Worm (Caenorhabditis elegans) whole organism, early embryonic: ENCODE results near the gene Y17G7B.23.

Experiments used
- B0310.2 ChIP-seq: sonication (generic microtip); optimal IDR thresholded peaks from 2 replicates; lab custom pipeline; 2016; ENCODE audit warnings: mild to moderate bottlenecking, missing genetic modification characterization, missing compliant biosample characterization
- F13C5.2 ChIP-seq: sonication (generic microtip); optimal IDR thresholded peaks from 2 replicates; lab custom pipeline; 2017; ENCODE audit warnings: mild to moderate bottlenecking, missing genetic modification characterization, inconsistent platforms, missing compliant biosample characterization
- aly-1 ChIP-seq: sonication (generic microtip); optimal IDR thresholded peaks from 2 replicates; lab custom pipeline; 2016; ENCODE audit warnings: missing genetic modification characterization, missing compliant biosample characterization
- ama-1 ChIP-seq: fragments of 150-350 bp; optimal IDR thresholded peaks from 2 replicates; lab custom pipeline; 2014
- ceh-13 ChIP-seq: fragments of 200-800 bp; sonication (Bioruptor generic); optimal IDR thresholded peaks from 2 replicates; lab custom pipeline; 2018; ENCODE audit warnings: mild to moderate bottlenecking, missing genetic modification characterization, missing compliant biosample characterization
- ceh-36 ChIP-seq: sonication (generic microtip); optimal IDR thresholded peaks from 2 replicates; lab custom pipeline; 2016; ENCODE audit warnings: missing genetic modification characterization, inconsistent platforms, missing compliant biosample characterization
- ets-7 ChIP-seq: sonication (generic microtip); optimal IDR thresholded peaks from 2 replicates; lab custom pipeline; 2016; ENCODE audit warnings: missing genotype, missing genetic modification characterization, missing compliant biosample characterization
- flt-1 ChIP-seq: fragments of 200-800 bp; sonication (Bioruptor generic); IDR thresholded peaks from 2 replicates; pipeline ENCODE4 v1.3.6; 2022; ENCODE audit warnings: missing genetic modification characterization, missing compliant biosample characterization
- hmbx-1 ChIP-seq: sonication (generic microtip); optimal IDR thresholded peaks from 2 replicates; lab custom pipeline; 2016; ENCODE audit warnings: mild to moderate bottlenecking, missing genetic modification characterization, missing compliant biosample characterization
- hmg-4 ChIP-seq: fragments of 200-800 bp; sonication (Bioruptor generic); optimal IDR thresholded peaks from 2 replicates; lab custom pipeline; 2018; ENCODE audit warnings: mild to moderate bottlenecking, missing genetic modification characterization, missing compliant biosample characterization
- hnd-1 ChIP-seq: sonication (generic microtip); optimal IDR thresholded peaks from 2 replicates; lab custom pipeline; 2016; ENCODE audit warnings: missing genetic modification characterization, missing compliant biosample characterization
- pes-1 ChIP-seq: fragments of 200-800 bp; sonication (Bioruptor generic); IDR thresholded peaks from 2 replicates; pipeline ENCODE4 v1.3.6; 2022; ENCODE audit warnings: missing genetic modification reagents, missing genetic modification characterization, missing compliant biosample characterization
- scrt-1 ChIP-seq: fragments of 200-800 bp; sonication (Bioruptor generic); IDR thresholded peaks from 2 replicates; pipeline ENCODE4 v1.3.6; 2022; ENCODE audit warnings: missing genetic modification characterization, missing compliant biosample characterization
- sea-1 ChIP-seq: fragments of 200-800 bp; sonication (Bioruptor generic); conservative IDR thresholded peaks from 2 replicates; pipeline ENCODE4 v1.3.6; 2022; ENCODE audit warnings: missing genetic modification characterization, missing compliant biosample characterization
- tbx-11 ChIP-seq: fragments of 200-800 bp; sonication (Bioruptor generic); IDR thresholded peaks from 2 replicates; pipeline ENCODE4 v1.3.6; 2022; ENCODE audit warnings: missing genetic modification characterization, missing compliant biosample characterization
- tbx-37 ChIP-seq: fragments of 200-800 bp; sonication (Bioruptor generic); conservative IDR thresholded peaks from 2 replicates; pipeline ENCODE4 v1.3.6; 2022; ENCODE audit warnings: missing genetic modification reagents, missing genetic modification characterization, missing compliant biosample characterization
- tra-4 ChIP-seq: sonication (generic microtip); optimal IDR thresholded peaks from 2 replicates; lab custom pipeline; 2017; ENCODE audit warnings: missing genetic modification characterization, missing compliant biosample characterization

Y17G7B.23 gene

ce11 chrII:11962083-11962482 lies 36.9 kb upstream of the Y17G7B.23 start, which contains the start of the genes W03C9.1 and W03C9.2:
Gene W03C9.1, minus strand, starts transcription at chrII:11962128.
Gene W03C9.2, plus strand, starts transcription at chrII:11962368.
- TF ChIP-seq tbx-11 (no peak), pes-1 (GFP tag; lab: Robert Waterston, UW) (no peak), hmbx-1 (tag; lab: Kevin White, UChicago) (no peak), ceh-13 (GFP tag; lab: Kevin White, UChicago) (no peak), ama-1 (lab: Kevin White, UChicago) (no peak), ets-7 (tag; lab: Kevin White, UChicago) (no peak), ceh-36 (tag; lab: Kevin White, UChicago) (no peak), scrt-1 (GFP tag; lab: Robert Waterston, UW) (no peak), F13C5.2 (tag; lab: Kevin White, UChicago) (no peak), hnd-1 (tag; lab: Kevin White, UChicago) (no peak), aly-1 (tag; lab: Kevin White, UChicago) (no peak), sea-1 (GFP tag; lab: Robert Waterston, UW) (no peak), B0310.2 (tag; lab: Kevin White, UChicago) (no peak)

ce11 chrII:11963132-11963630 lies 35.8 kb upstream of the Y17G7B.23 start:
- TF ChIP-seq sea-1 (GFP tag; lab: Robert Waterston, UW) (no peak), scrt-1 (GFP tag; lab: Robert Waterston, UW) (no peak), hnd-1 (tag; lab: Kevin White, UChicago) (no peak), ets-7 (tag; lab: Kevin White, UChicago) (no peak), ceh-13 (GFP tag; lab: Kevin White, UChicago) (no peak), tra-4 (no peak), tbx-11 (no peak)

DNA sequence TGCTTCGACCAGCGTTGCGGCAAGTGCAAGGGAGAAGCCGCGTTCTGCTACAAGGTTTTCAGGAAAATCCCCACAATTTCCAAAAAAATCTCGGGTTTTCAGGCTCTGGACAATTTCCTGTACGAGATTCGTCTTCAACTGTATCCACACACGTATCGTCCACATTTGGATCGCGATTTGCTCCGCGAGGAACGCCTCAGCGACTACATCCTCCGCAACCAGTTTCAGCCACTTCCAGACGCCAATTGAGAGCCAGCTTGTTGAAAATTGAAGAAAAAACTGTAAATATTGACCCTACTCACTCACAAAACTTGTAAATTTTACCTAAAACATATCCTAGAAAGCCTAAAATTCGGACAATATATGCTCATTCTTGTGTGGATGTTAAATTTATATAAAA lies 34.2 kb upstream of the Y17G7B.23 start:
- no peak for TF ChIP-seq ets-7 (tag; lab: Kevin White, UChicago)
- TF ChIP-seq F13C5.2 (tag; lab: Kevin White, UChicago): no peak
- TF ChIP-seq hmg-4 (GFP tag; lab: Kevin White, UChicago): no peak
- no peak for TF ChIP-seq pes-1 (GFP tag; lab: Robert Waterston, UW)
- TF ChIP-seq scrt-1 (GFP tag; lab: Robert Waterston, UW): no peak
- no peak for TF ChIP-seq flt-1 (GFP tag; lab: Robert Waterston, UW)
- TF ChIP-seq ceh-36 (tag; lab: Kevin White, UChicago): no peak
- TF ChIP-seq ama-1 (lab: Kevin White, UChicago): no peak
- TF ChIP-seq tbx-11: no peak
- TF ChIP-seq hnd-1 (tag; lab: Kevin White, UChicago): no peak
- TF ChIP-seq ceh-13 (GFP tag; lab: Kevin White, UChicago): no peak
- no peak for TF ChIP-seq aly-1 (tag; lab: Kevin White, UChicago)
- no peak for TF ChIP-seq tra-4
- no peak for TF ChIP-seq sea-1 (GFP tag; lab: Robert Waterston, UW)
- TF ChIP-seq B0310.2 (tag; lab: Kevin White, UChicago): no peak
- TF ChIP-seq tbx-37 (GFP tag; lab: Robert Waterston, UW): no peak

DNA sequence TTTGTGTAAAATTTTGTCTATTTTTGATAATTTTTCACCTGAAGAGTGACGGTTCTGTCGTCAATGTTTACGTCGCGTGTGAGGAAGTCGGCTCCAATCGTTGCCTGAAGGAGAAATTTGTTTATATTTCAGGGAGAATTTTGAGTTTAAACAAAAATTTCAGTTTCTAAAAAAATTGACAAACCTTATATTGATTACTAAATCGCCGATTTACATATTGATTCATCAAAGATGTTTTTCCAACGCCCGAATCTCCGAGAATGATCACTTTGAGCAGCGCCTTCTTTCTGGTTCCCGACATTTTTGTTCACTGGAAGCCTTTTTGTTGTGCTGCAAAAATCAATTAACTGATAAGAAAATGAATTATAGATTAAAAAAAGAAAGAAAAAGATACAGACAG lies 32.4 kb upstream of the Y17G7B.23 start, which contains the start of gene rab-7:
Gene rab-7 (minus strand): TSS at position 330 of the 400 bp plus-strand sequence.
- TF ChIP-seq ceh-36 (tag; lab: Kevin White, UChicago) (no peak), hmbx-1 (tag; lab: Kevin White, UChicago) (no peak), tbx-37 (GFP tag; lab: Robert Waterston, UW) (no peak), ets-7 (tag; lab: Kevin White, UChicago) (no peak), F13C5.2 (tag; lab: Kevin White, UChicago) (no peak), tra-4 (no peak), hmg-4 (GFP tag; lab: Kevin White, UChicago) (no peak), scrt-1 (GFP tag; lab: Robert Waterston, UW) (no peak), aly-1 (tag; lab: Kevin White, UChicago) (no peak), pes-1 (GFP tag; lab: Robert Waterston, UW) (no peak), tbx-11 (no peak), B0310.2 (tag; lab: Kevin White, UChicago) (no peak), ceh-13 (GFP tag; lab: Kevin White, UChicago) (no peak), ama-1 (lab: Kevin White, UChicago) (no peak), flt-1 (GFP tag; lab: Robert Waterston, UW) (no peak), sea-1 (GFP tag; lab: Robert Waterston, UW) (no peak), hnd-1 (tag; lab: Kevin White, UChicago) (no peak)

DNA sequence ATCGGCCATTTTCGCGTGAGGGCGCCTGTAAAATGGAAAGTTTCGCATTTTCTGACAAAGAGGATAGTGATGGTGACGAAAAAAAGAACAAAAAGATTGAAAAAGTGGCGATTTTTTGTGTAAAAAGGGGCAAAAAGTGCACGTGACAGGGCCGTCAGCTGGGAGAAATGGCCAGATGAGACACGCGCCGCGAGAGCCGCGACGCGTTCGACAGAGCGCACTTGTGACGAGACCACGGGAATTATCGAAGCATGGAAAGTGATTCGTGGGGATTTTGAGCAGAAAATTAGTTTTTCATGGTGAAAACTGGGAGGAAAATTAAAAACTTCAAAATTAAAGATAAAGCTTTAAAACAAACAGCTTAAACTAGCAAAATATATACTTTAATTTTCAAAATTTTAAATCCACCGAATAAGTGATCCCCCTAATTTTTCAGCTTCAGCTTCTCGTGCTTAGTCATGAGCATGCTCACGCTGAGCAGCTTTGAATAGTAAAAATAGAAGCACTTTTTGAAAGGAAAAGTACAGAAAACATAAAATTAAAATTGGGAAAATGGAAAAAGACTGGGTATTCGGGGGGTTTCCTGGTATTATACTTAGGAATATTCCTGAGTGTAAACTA lies 31.4 kb upstream of the Y17G7B.23 start, which contains the start of gene W03C9.5:
Gene W03C9.5 (minus strand): TSS at position 38 of the 621 bp plus-strand sequence.
- TF ChIP-seq tra-4 (peak; percentile 62), ama-1 (lab: Kevin White, UChicago) (no peak), hnd-1 (tag; lab: Kevin White, UChicago) (peak; percentile 54), hmbx-1 (tag; lab: Kevin White, UChicago) (peak; percentile 36), flt-1 (GFP tag; lab: Robert Waterston, UW) (peak; percentile 53), scrt-1 (GFP tag; lab: Robert Waterston, UW) (peak; percentile 59; the same call in 1 of the 2 replicates), sea-1 (GFP tag; lab: Robert Waterston, UW) (peak; percentile 69), B0310.2 (tag; lab: Kevin White, UChicago) (peak; percentile 71), pes-1 (GFP tag; lab: Robert Waterston, UW) (peak; percentile 82), tbx-37 (GFP tag; lab: Robert Waterston, UW) (peak; percentile 62; the same call in 1 of the 2 replicates), ceh-36 (tag; lab: Kevin White, UChicago) (no peak), hmg-4 (GFP tag; lab: Kevin White, UChicago) (peak; percentile 85), tbx-11 (0 out of 2 replicates have a peak, but pooled peaks have one; percentile 46), F13C5.2 (tag; lab: Kevin White, UChicago) (peak; percentile 79), ets-7 (tag; lab: Kevin White, UChicago) (peak; percentile 78), ceh-13 (GFP tag; lab: Kevin White, UChicago) (peak; percentile 62), aly-1 (tag; lab: Kevin White, UChicago) (peak; percentile 35)

- no peak for TF ChIP-seq hmg-4 (GFP tag; lab: Kevin White, UChicago)
- no peak for TF ChIP-seq hnd-1 (tag; lab: Kevin White, UChicago)
- TF ChIP-seq tbx-11: no peak
- TF ChIP-seq tra-4: no peak
- TF ChIP-seq F13C5.2 (tag; lab: Kevin White, UChicago): no peak
- no peak for TF ChIP-seq aly-1 (tag; lab: Kevin White, UChicago)
- TF ChIP-seq ets-7 (tag; lab: Kevin White, UChicago): no peak
- no peak for TF ChIP-seq ceh-13 (GFP tag; lab: Kevin White, UChicago)
- no peak for TF ChIP-seq B0310.2 (tag; lab: Kevin White, UChicago)
- TF ChIP-seq tbx-37 (GFP tag; lab: Robert Waterston, UW): no peak
- no peak for TF ChIP-seq sea-1 (GFP tag; lab: Robert Waterston, UW)
- TF ChIP-seq pes-1 (GFP tag; lab: Robert Waterston, UW): no peak
- TF ChIP-seq hmbx-1 (tag; lab: Kevin White, UChicago): no peak
- TF ChIP-seq ceh-36 (tag; lab: Kevin White, UChicago): no peak
- no peak for TF ChIP-seq flt-1 (GFP tag; lab: Robert Waterston, UW)
- TF ChIP-seq ama-1 (lab: Kevin White, UChicago): no peak
Observed at ce11 chrII:11968275-11968674, 30.7 kb upstream of the Y17G7B.23 start, which contains the start of gene mex-1. Gene mex-1, plus strand, starts transcription at chrII:11968637.
